Worm (Caenorhabditis elegans): ENCODE results near the gene str-238.

ce11 chrV:774341-774740 lies 9.5 kb downstream of the str-238 start:
- no peak for TF ChIP-seq cog-1 (tag; optimal IDR thresholded peaks at IDR 0.05)
- no peak for TF ChIP-seq flt-1 (GFP tag; IDR thresholded peaks at IDR 0.05)
- no peak for TF ChIP-seq T22C8.4 (GFP tag; IDR thresholded peaks at IDR 0.05)
- TF ChIP-seq tab-1 (GFP tag; IDR thresholded peaks at IDR 0.05) = no peak
- TF ChIP-seq ztf-23 (GFP tag; IDR thresholded peaks at IDR 0.05) = no peak
- no peak for TF ChIP-seq ztf-29 (GFP tag; IDR thresholded peaks at IDR 0.05)
- TF ChIP-seq klf-2 (GFP tag; conservative IDR thresholded peaks at IDR 0.05) = no peak
